Worm (Caenorhabditis elegans) whole organism, L2 larva: ENCODE data around the gene C01F1.5.

ENCODE experiments used
- ceh-82 ChIP-seq: fragments of 150-350 bp; optimal IDR thresholded peaks from 2 replicates; lab custom pipeline; 2014; ENCODE audit warnings: missing biosample characterization, missing genetic modification characterization
- lin-13 ChIP-seq: fragments of 150-350 bp; optimal IDR thresholded peaks from 2 replicates; lab custom pipeline; 2014; ENCODE audit warnings: missing biosample characterization, missing genetic modification reagents, missing genetic modification characterization
- nhr-237 ChIP-seq: fragments of 150-350 bp; optimal IDR thresholded peaks from 2 replicates; lab custom pipeline; 2014; ENCODE audit warnings: missing biosample characterization, missing genetic modification characterization
- ztf-11 ChIP-seq: sonication (generic microtip); optimal IDR thresholded peaks from 2 replicates; lab custom pipeline; 2017; ENCODE audit warnings: missing biosample characterization, missing genetic modification characterization
- ztf-4 ChIP-seq: fragments of 150-350 bp; optimal IDR thresholded peaks from 2 replicates; lab custom pipeline; 2014; ENCODE audit warnings: missing biosample characterization, missing genetic modification characterization

ce11 chrII:4246897-4247296, 34.7 kb downstream of the C01F1.5 start, which contains the start of gene gpa-11:
- no peak for TF ChIP-seq ztf-11 (tag; lab: Kevin White, UChicago)
- no peak for TF ChIP-seq ceh-82 (tag; lab: Kevin White, UChicago)
- TF ChIP-seq nhr-237 (tag; lab: Kevin White, UChicago) = no peak
- TF ChIP-seq ztf-4 (tag; lab: Kevin White, UChicago) = no peak
- TF ChIP-seq lin-13 (GFP tag; lab: Kevin White, UChicago) = no peak
